Worm (Caenorhabditis elegans): ENCODE measurements around the gene irld-63.

DNA sequence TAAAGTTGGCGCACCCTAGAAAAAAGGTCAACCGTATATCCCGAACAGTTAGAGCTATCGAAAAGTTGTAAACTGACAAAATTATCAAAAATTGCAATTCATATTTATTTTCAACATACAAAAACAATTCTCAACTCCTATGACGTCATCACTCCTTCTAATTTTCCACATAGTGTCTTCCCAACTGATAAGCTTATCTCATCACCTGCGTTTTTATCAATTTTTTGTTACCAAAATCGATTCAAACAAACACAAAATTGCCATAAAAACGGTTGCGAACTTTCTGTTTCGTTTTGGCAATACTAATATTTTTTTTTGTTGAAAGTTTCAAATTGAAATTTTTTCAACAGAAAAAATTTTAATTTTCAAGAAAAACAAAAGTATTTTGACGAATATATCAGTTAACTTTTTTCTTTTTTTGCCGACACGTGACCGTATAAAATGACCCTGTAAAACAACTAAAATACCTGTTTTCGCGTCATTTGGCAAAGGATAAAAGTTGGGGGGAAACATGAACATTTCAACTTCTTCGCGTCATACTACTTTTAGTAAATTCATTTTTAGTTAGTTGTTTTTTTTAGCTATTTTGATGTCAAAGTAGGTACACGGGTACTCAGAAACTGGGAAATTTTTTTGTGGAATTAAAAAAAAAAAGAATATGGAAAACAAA lies 45.2 kb downstream of the irld-63 start:
- TF ChIP-seq npax-4 (tag; optimal IDR thresholded peaks at IDR 0.05) = no peak
- TF ChIP-seq pha-2 (tag; optimal IDR thresholded peaks at IDR 0.05) = no peak
